Worm (Caenorhabditis elegans) whole organism, L4/young adult: Measurements from ENCODE around the gene K07E12.2.

Experiments used
- W03F9.2 ChIP-seq: fragments of 150-350 bp; optimal IDR thresholded peaks from 2 replicates; lab custom pipeline; 2014; ENCODE audit warnings: missing biosample characterization, missing genetic modification characterization
- dao-5 ChIP-seq: sonication (generic microtip); optimal IDR thresholded peaks from 2 replicates; lab custom pipeline; 2016; ENCODE audit warnings: missing genotype, missing genetic modification characterization, moderate library complexity, missing compliant biosample characterization
- him-1 ChIP-seq: sonication (generic microtip); optimal IDR thresholded peaks from 2 replicates; lab custom pipeline; 2016; ENCODE audit warnings: missing genotype, missing genetic modification reagents, missing genetic modification characterization, missing compliant biosample characterization

Gene K07E12.2

ce11 chrIII:6734420-6734819, 2.7 kb upstream of the K07E12.2 start, which contains the start of gene Y102E9.3:
Gene Y102E9.3 (minus strand): TSS chrIII:6734520.
- TF ChIP-seq him-1 (tag; lab: Kevin White, UChicago) (no peak), dao-5 (no peak), W03F9.2 (tag; lab: Kevin White, UChicago) (no peak)

ce11 chrIII:6736566-6736965, 505 bp upstream of the K07E12.2 start, which contains the start of gene Y102E9.6:
Gene Y102E9.6 (minus strand): TSS chrIII:6736666.
- no peak for TF ChIP-seq W03F9.2 (tag; lab: Kevin White, UChicago)
- no peak for TF ChIP-seq dao-5
- no peak for TF ChIP-seq him-1 (tag; lab: Kevin White, UChicago)

- TF ChIP-seq W03F9.2 (tag; lab: Kevin White, UChicago): no peak
- no peak for TF ChIP-seq him-1 (tag; lab: Kevin White, UChicago)
- TF ChIP-seq dao-5: no peak
These were observed 3.0 kb downstream of the K07E12.2 start for ce11 chrIII:6740072-6740471.

ce11 chrIII:6742597-6742996, 5.5 kb downstream of the K07E12.2 start:
- TF ChIP-seq W03F9.2 (tag; lab: Kevin White, UChicago): no peak
- TF ChIP-seq him-1 (tag; lab: Kevin White, UChicago): no peak
- TF ChIP-seq dao-5: no peak

- no peak for TF ChIP-seq him-1 (tag; lab: Kevin White, UChicago)
- TF ChIP-seq W03F9.2 (tag; lab: Kevin White, UChicago): no peak
These were observed 8.9 kb downstream of the K07E12.2 start, which contains the start of gene dig-1 for ce11 chrIII:6746008-6746407. Gene dig-1 (plus strand): TSS chrIII:6746308.

ce11 chrIII:6746668-6747067, 9.6 kb downstream of the K07E12.2 start:
- TF ChIP-seq dao-5: no peak
- no peak for TF ChIP-seq W03F9.2 (tag; lab: Kevin White, UChicago)
- TF ChIP-seq him-1 (tag; lab: Kevin White, UChicago): no peak

ce11 chrIII:6752612-6753011, 15.5 kb downstream of the K07E12.2 start:
- TF ChIP-seq him-1 (tag; lab: Kevin White, UChicago) (no peak), W03F9.2 (tag; lab: Kevin White, UChicago) (no peak), dao-5 (no peak)

ce11 chrIII:6756769-6757168, 19.7 kb downstream of the K07E12.2 start:
- TF ChIP-seq dao-5 (no peak), him-1 (tag; lab: Kevin White, UChicago) (no peak), W03F9.2 (tag; lab: Kevin White, UChicago) (no peak)
